Fruit fly (Drosophila melanogaster): Measurements from ENCODE around the gene CG14292.

DNA sequence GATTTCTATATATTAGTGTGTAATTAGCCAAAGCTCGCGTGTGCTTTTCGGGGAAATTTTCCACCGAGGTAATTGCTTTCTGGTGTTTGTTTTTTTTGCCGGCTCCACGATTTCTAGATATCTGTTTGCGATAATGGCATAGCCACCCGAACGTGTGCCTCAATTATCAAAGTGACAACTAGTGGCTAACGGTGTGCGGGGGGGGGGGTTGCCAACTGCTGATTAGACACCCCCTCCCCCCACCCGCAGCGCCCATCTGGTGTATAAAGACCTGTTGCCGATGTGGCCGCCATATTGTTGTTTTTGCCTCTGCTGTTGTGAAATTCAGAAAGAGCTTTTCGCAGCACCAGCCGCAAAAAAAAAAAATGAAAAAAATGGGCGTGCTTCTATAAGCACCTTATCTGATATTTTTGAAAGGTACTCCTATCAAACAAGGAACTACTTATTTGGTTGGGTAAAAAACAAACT lies 13.5 kb upstream of the CG14292 start:
- TF ChIP-seq CG9948 (tag; optimal IDR thresholded peaks at IDR 0.05): no peak
- no peak for TF ChIP-seq CG4496 (GFP tag; IDR thresholded peaks at IDR 0.05)
- no peak for TF ChIP-seq CG13204 (GFP tag; optimal IDR thresholded peaks at IDR 0.05)
- no peak for TF ChIP-seq CG8159 (tag; optimal IDR thresholded peaks at IDR 0.05)
- no peak for TF ChIP-seq gl (tag; optimal IDR thresholded peaks at IDR 0.05)
- no peak for TF ChIP-seq CG10348 (GFP tag; IDR thresholded peaks at IDR 0.05)
- no peak for TF ChIP-seq D1 (tag; optimal IDR thresholded peaks at IDR 0.05)
- TF ChIP-seq Snoo (tag; optimal IDR thresholded peaks at IDR 0.05): no peak
- peak; percentile 7 for TF ChIP-seq EcR (GFP tag; optimal IDR thresholded peaks at IDR 0.05)
- TF ChIP-seq Ets98B (GFP tag; IDR thresholded peaks at IDR 0.05): peak; percentile 40; the same call in 1 of the 2 replicates
